Worm (Caenorhabditis elegans) whole organism, young adult: ENCODE data around the gene lgc-44.

Source experiments
- ama-1 ChIP-seq, 3 experiments: fragments of 150-350 bp in 1 of 3; sonication (generic microtip) in 2 of 3; optimal IDR thresholded peaks; 2 replicates each; lab custom pipeline; 2014 to 2018; ENCODE audit warnings: missing biosample characterization in 2 of 3, missing genetic modification characterization in 2 of 3, missing genetic modification reagents in 2 of 3
- die-1 ChIP-seq: sonication (generic microtip); optimal IDR thresholded peaks from 2 replicates; lab custom pipeline; 2016; ENCODE audit warnings: missing genotype, mild to moderate bottlenecking, missing genetic modification characterization, missing compliant biosample characterization
- gei-17 ChIP-seq: fragments of 200-800 bp; sonication (Bioruptor generic); optimal IDR thresholded peaks from 2 replicates; lab custom pipeline; 2018; ENCODE audit warnings: mild to moderate bottlenecking, missing genetic modification characterization, missing compliant biosample characterization
- pbrm-1 ChIP-seq: fragments of 200-800 bp; sonication (Bioruptor generic); IDR thresholded peaks from 2 replicates; pipeline ENCODE4 v1.3.6; 2022; ENCODE audit warnings: missing genetic modification reagents, missing genetic modification characterization, missing compliant biosample characterization
- pha-4 ChIP-seq: fragments of 150-350 bp; sonication (generic microtip); optimal IDR thresholded peaks from 2 replicates; lab custom pipeline; 2014; ENCODE audit warnings: missing biosample characterization, missing genetic modification reagents, missing genetic modification characterization
- sea-2 ChIP-seq: fragments of 200-800 bp; sonication (Bioruptor generic); IDR thresholded peaks from 2 replicates; pipeline ENCODE4 v1.3.6; 2022; ENCODE audit warnings: missing genetic modification characterization, missing compliant biosample characterization
- snpc-4 ChIP-seq, 5 experiments: fragments of 150-350 bp in 1 of 5; sonication (generic microtip) in 4 of 5; optimal IDR thresholded peaks; 2 replicates each; lab custom pipeline; 2014 to 2018; ENCODE audit warnings: missing genetic modification characterization in 5 of 5, missing biosample characterization in 3 of 5, antibody characterized with exemption in 2 of 5, mild to moderate bottlenecking in 2 of 5, missing compliant biosample characterization in 2 of 5, missing genotype in 2 of 5, moderate library complexity in 2 of 5, missing genetic modification reagents in 1 of 5
- tbp1 ChIP-seq: fragments of 200-800 bp; sonication (Bioruptor generic); optimal IDR thresholded peaks from 2 replicates; lab custom pipeline; 2018; ENCODE audit warnings: mild to moderate bottlenecking, missing genetic modification characterization, missing compliant biosample characterization
- unc-62 ChIP-seq: fragments of 150-350 bp; optimal IDR thresholded peaks from 2 replicates; lab custom pipeline; 2014; ENCODE audit warnings: missing biosample characterization, missing genetic modification reagents, missing genetic modification characterization
- ztf-18 ChIP-seq: sonication (generic microtip); optimal IDR thresholded peaks from 2 replicates; lab custom pipeline; 2016; ENCODE audit warnings: missing genotype, mild to moderate bottlenecking, missing genetic modification characterization, missing compliant biosample characterization
- ztf-28 ChIP-seq: fragments of 200-800 bp; sonication (Bioruptor generic); IDR thresholded peaks from 2 replicates; pipeline ENCODE4 v1.3.6; 2022; ENCODE audit warnings: missing genetic modification reagents, missing genetic modification characterization, missing compliant biosample characterization
- ztf-3 ChIP-seq: fragments of 200-800 bp; sonication (Bioruptor generic); optimal IDR thresholded peaks from 2 replicates; lab custom pipeline; 2018; ENCODE audit warnings: mild to moderate bottlenecking, missing genetic modification characterization, missing compliant biosample characterization

ce11 chrV:11660566-11660965, 11.8 kb downstream of the lgc-44 start:
- TF ChIP-seq gei-17 (GFP tag; lab: Kevin White, UChicago), result no peak
- TF ChIP-seq ztf-18 (tag; lab: Kevin White, UChicago), result no peak
- TF ChIP-seq ama-1 (optimal IDR thresholded peaks at IDR 0.05; lab: Kevin White, UChicago), result no peak
- no peak for TF ChIP-seq ama-1 (GFP tag; optimal IDR thresholded peaks at IDR 0.05; lab: Kevin White, UChicago)
- TF ChIP-seq pbrm-1 (GFP tag; lab: Robert Waterston, UW), result no peak
- no peak for TF ChIP-seq ztf-28 (GFP tag; lab: Robert Waterston, UW)
- no peak for TF ChIP-seq snpc-4 (GFP tag; optimal IDR thresholded peaks at IDR 0.05; lab: Kevin White, UChicago)
- TF ChIP-seq snpc-4 (tag; optimal IDR thresholded peaks at IDR 0.05; lab: Kevin White, UChicago), result no peak
- TF ChIP-seq pha-4 (tag; lab: Kevin White, UChicago), result no peak
- no peak for TF ChIP-seq unc-62
- TF ChIP-seq ztf-3 (GFP tag; lab: Kevin White, UChicago), result no peak
- TF ChIP-seq tbp1 (GFP tag; lab: Kevin White, UChicago), result no peak
- no peak for TF ChIP-seq sea-2 (GFP tag; lab: Robert Waterston, UW)
- no peak for TF ChIP-seq die-1 (tag; lab: Kevin White, UChicago)
